Fruit fly (Drosophila melanogaster) whole organism, embryonic: Measurements from ENCODE around the gene Sf3b3.

Experiments used
- B-H2 ChIP-seq: fragments of 200-800 bp; sonication (Bioruptor generic); optimal IDR thresholded peaks from 2 replicates; lab custom pipeline; 2018; ENCODE audit warnings: missing biosample characterization, mild to moderate bottlenecking, missing genetic modification characterization
- Bgb ChIP-seq: fragments of 200-800 bp; sonication (Bioruptor generic); IDR thresholded peaks from 2 replicates; pipeline ENCODE4 v1.3.6; 2022; ENCODE audit warnings: missing biosample characterization, missing genetic modification characterization; ENCODE audit not compliant: partially characterized antibody
- CG11085 ChIP-seq: fragments of 200-800 bp; sonication (Bioruptor generic); IDR thresholded peaks from 2 replicates; pipeline ENCODE4 v1.3.6; 2022; ENCODE audit warnings: missing biosample characterization, missing genetic modification characterization
- CG12299 ChIP-seq: fragments of 200-800 bp; sonication (Bioruptor generic); optimal IDR thresholded peaks from 2 replicates; lab custom pipeline; 2018; ENCODE audit warnings: missing biosample characterization, mild to moderate bottlenecking, missing genetic modification characterization
- CG13296 ChIP-seq: fragments of 200-800 bp; sonication (Bioruptor generic); optimal IDR thresholded peaks from 3 replicates; lab custom pipeline; 2018; ENCODE audit warnings: missing biosample characterization, mild to moderate bottlenecking, missing genetic modification characterization
- CG14050 ChIP-seq: fragments of 200-800 bp; sonication (Bioruptor generic); IDR thresholded peaks from 3 replicates; pipeline ENCODE4 v1.3.6; 2022; ENCODE audit warnings: missing biosample characterization, missing genetic modification characterization
- CG14860 ChIP-seq: fragments of 200-800 bp; sonication (Bioruptor generic); IDR thresholded peaks from 3 replicates; pipeline ENCODE4 v1.3.6; 2022; ENCODE audit warnings: missing biosample characterization, missing genetic modification characterization; ENCODE audit not compliant: partially characterized antibody
- CG17328 ChIP-seq: fragments of 200-800 bp; sonication (Bioruptor generic); IDR thresholded peaks from 2 replicates; pipeline ENCODE4 v1.3.6; 2022; ENCODE audit warnings: missing biosample characterization, missing genetic modification characterization
- CG2120 ChIP-seq: fragments of 200-800 bp; sonication (Bioruptor generic); optimal IDR thresholded peaks from 3 replicates; lab custom pipeline; 2016; ENCODE audit warnings: missing biosample characterization, missing genetic modification characterization
- CG3065 ChIP-seq: fragments of 200-800 bp; sonication (Bioruptor generic); optimal IDR thresholded peaks from 2 replicates; lab custom pipeline; 2016; ENCODE audit warnings: missing biosample characterization, missing genetic modification characterization
- CG32532 ChIP-seq: fragments of 200-800 bp; sonication (Bioruptor generic); IDR thresholded peaks from 2 replicates; pipeline ENCODE4 v1.3.6; 2022; ENCODE audit warnings: missing biosample characterization, missing genetic modification characterization
- CG3407 ChIP-seq: fragments of 200-800 bp; sonication (Bioruptor generic); optimal IDR thresholded peaks from 2 replicates; lab custom pipeline; 2018; ENCODE audit warnings: missing biosample characterization, mild to moderate bottlenecking, missing genetic modification characterization
- CG43689 ChIP-seq: fragments of 200-800 bp; sonication (Bioruptor generic); IDR thresholded peaks from 2 replicates; pipeline ENCODE4 v1.3.6; 2022; ENCODE audit warnings: missing biosample characterization, missing genetic modification characterization
- CG4707 ChIP-seq: fragments of 200-800 bp; sonication (Bioruptor generic); optimal IDR thresholded peaks from 2 replicates; lab custom pipeline; 2018; ENCODE audit warnings: missing biosample characterization, mild to moderate bottlenecking, missing genetic modification characterization, moderate library complexity
- CG4820 ChIP-seq: fragments of 200-800 bp; sonication (Bioruptor generic); optimal IDR thresholded peaks from 3 replicates; lab custom pipeline; 2016; ENCODE audit warnings: missing biosample characterization, missing genetic modification characterization
- CG6654 ChIP-seq: fragments of 200-800 bp; sonication (Bioruptor generic); optimal IDR thresholded peaks from 2 replicates; lab custom pipeline; 2017; ENCODE audit warnings: missing biosample characterization, mild to moderate bottlenecking, missing genetic modification characterization
- CG7357 ChIP-seq: fragments of 200-800 bp; sonication (Bioruptor generic); IDR thresholded peaks from 3 replicates; pipeline ENCODE4 v1.3.6; 2022; ENCODE audit warnings: missing biosample characterization, missing genetic modification characterization
- CG8388 ChIP-seq: fragments of 200-800 bp; sonication (Bioruptor generic); optimal IDR thresholded peaks from 2 replicates; lab custom pipeline; 2019; ENCODE audit warnings: missing biosample characterization, mild to moderate bottlenecking, missing genetic modification characterization, moderate library complexity
- CG9215 ChIP-seq: fragments of 200-800 bp; sonication (Bioruptor generic); IDR thresholded peaks from 2 replicates; pipeline ENCODE4 v1.3.6; 2022; ENCODE audit warnings: missing biosample characterization, missing genetic modification characterization
- CG9797 ChIP-seq: fragments of 200-800 bp; sonication (Bioruptor generic); optimal IDR thresholded peaks from 3 replicates; lab custom pipeline; 2018; ENCODE audit warnings: missing biosample characterization, mild to moderate bottlenecking, missing genetic modification characterization
- HHEX ChIP-seq: fragments of 200-800 bp; sonication (Bioruptor generic); optimal IDR thresholded peaks from 3 replicates; lab custom pipeline; 2017; ENCODE audit warnings: missing biosample characterization, mild to moderate bottlenecking, missing genetic modification characterization, missing genetic modification reagents
- HLH54F ChIP-seq: fragments of 200-800 bp; sonication (Bioruptor generic); optimal IDR thresholded peaks from 3 replicates; lab custom pipeline; 2016; ENCODE audit warnings: missing biosample characterization, missing genetic modification characterization
- Hmr ChIP-seq: fragments of 200-800 bp; sonication (Bioruptor generic); optimal IDR thresholded peaks from 3 replicates; lab custom pipeline; 2017; ENCODE audit warnings: mild to moderate bottlenecking, missing biosample characterization, missing genetic modification reagents, missing genetic modification characterization
- Lpt ChIP-seq: fragments of >200 bp; optimal IDR thresholded peaks from 2 replicates; lab custom pipeline; 2018; ENCODE audit warnings: missing biosample characterization, missing genetic modification characterization
- Med ChIP-seq: fragments of 200-800 bp; sonication (Bioruptor generic); peaks from one replicate; lab custom pipeline; 2016; ENCODE audit warnings: missing biosample characterization, missing genetic modification characterization, mild to moderate bottlenecking, inconsistent platforms, moderate library complexity
- PHDP ChIP-seq: fragments of 200-800 bp; sonication (Bioruptor generic); optimal IDR thresholded peaks from 3 replicates; lab custom pipeline; 2018; ENCODE audit warnings: missing biosample characterization, mild to moderate bottlenecking, missing genetic modification characterization, moderate library complexity
- Six4 ChIP-seq: fragments of 200-800 bp; sonication (Bioruptor generic); optimal IDR thresholded peaks from 2 replicates; lab custom pipeline; 2016; ENCODE audit warnings: missing biosample characterization, missing genetic modification characterization
- Trl ChIP-seq, 3 experiments: fragments of >200 bp in 2 of 3; fragments of 200-800 bp in 1 of 3; sonication (Bioruptor generic) in 1 of 3; optimal IDR thresholded peaks; 2 replicates in 1 of 3; 3 replicates in 2 of 3; lab custom pipeline; 2016 to 2017; ENCODE audit warnings: missing biosample characterization in 1 of 3, missing genetic modification characterization in 1 of 3
- Xrp1 ChIP-seq: fragments of 200-800 bp; sonication (Bioruptor generic); IDR thresholded peaks from 2 replicates; pipeline ENCODE4 v1.3.6; 2022; ENCODE audit warnings: missing biosample characterization, missing genetic modification characterization
- YL-1 ChIP-seq: fragments of 200-800 bp; sonication (Bioruptor generic); optimal IDR thresholded peaks from 3 replicates; lab custom pipeline; 2017; ENCODE audit warnings: missing biosample characterization, mild to moderate bottlenecking, missing genetic modification characterization
- al ChIP-seq: fragments of 200-800 bp; sonication (Bioruptor generic); IDR thresholded peaks from 2 replicates; pipeline ENCODE4 v1.3.6; 2022; ENCODE audit warnings: missing biosample characterization, missing genetic modification characterization
- az2 ChIP-seq: fragments of 200-800 bp; sonication (Bioruptor generic); optimal IDR thresholded peaks from 3 replicates; lab custom pipeline; 2016; ENCODE audit warnings: missing biosample characterization, missing genetic modification characterization
- bcd ChIP-seq: fragments of 200-800 bp; sonication (Bioruptor generic); optimal IDR thresholded peaks from 2 replicates; lab custom pipeline; 2017; ENCODE audit warnings: missing biosample characterization, mild to moderate bottlenecking, missing genetic modification characterization
- corto ChIP-seq: fragments of 200-800 bp; sonication (Bioruptor generic); optimal IDR thresholded peaks from 2 replicates; lab custom pipeline; 2016; ENCODE audit warnings: missing biosample characterization, mild to moderate bottlenecking, missing genetic modification characterization, moderate library complexity
- dm ChIP-seq: fragments of 200-800 bp; sonication (Bioruptor generic); optimal IDR thresholded peaks from 3 replicates; lab custom pipeline; 2016; ENCODE audit warnings: missing biosample characterization, missing genetic modification characterization
- ems ChIP-seq: fragments of 200-800 bp; sonication (Bioruptor generic); optimal IDR thresholded peaks from 3 replicates; lab custom pipeline; 2016; ENCODE audit warnings: missing biosample characterization, missing genetic modification characterization
- esg ChIP-seq: fragments of 200-800 bp; sonication (Bioruptor generic); conservative IDR thresholded peaks from 2 replicates; pipeline ENCODE4 v1.3.6; 2022; ENCODE audit warnings: missing biosample characterization, missing genetic modification characterization
- gcm2 ChIP-seq: fragments of 200-800 bp; sonication (Bioruptor generic); optimal IDR thresholded peaks from 2 replicates; lab custom pipeline; 2016; ENCODE audit warnings: missing biosample characterization, missing genetic modification characterization
- ind ChIP-seq: fragments of 200-800 bp; sonication (Bioruptor generic); optimal IDR thresholded peaks from 3 replicates; lab custom pipeline; 2016; ENCODE audit warnings: missing biosample characterization, missing genetic modification characterization
- lilli ChIP-seq: fragments of 200-800 bp; sonication (Bioruptor generic); optimal IDR thresholded peaks from 3 replicates; lab custom pipeline; 2016; ENCODE audit warnings: missing biosample characterization, missing genetic modification characterization
- lmd ChIP-seq: fragments of 200-800 bp; sonication (Bioruptor generic); IDR thresholded peaks from 2 replicates; pipeline ENCODE4 v1.3.6; 2022; ENCODE audit warnings: missing biosample characterization, missing genetic modification characterization
- mirr ChIP-seq: fragments of 200-800 bp; sonication (Bioruptor generic); optimal IDR thresholded peaks from 3 replicates; lab custom pipeline; 2018; ENCODE audit warnings: missing biosample characterization, mild to moderate bottlenecking, missing genetic modification characterization
- nmo ChIP-seq: fragments of 200-800 bp; sonication (Bioruptor generic); optimal IDR thresholded peaks from 2 replicates; lab custom pipeline; 2018; ENCODE audit warnings: missing biosample characterization, mild to moderate bottlenecking, missing genetic modification characterization, moderate library complexity
- rib ChIP-seq: fragments of 200-800 bp; sonication (Bioruptor generic); IDR thresholded peaks from 2 replicates; pipeline ENCODE4 v1.3.6; 2022; ENCODE audit warnings: missing biosample characterization, missing genetic modification characterization
- schlank ChIP-seq: fragments of 200-800 bp; sonication (Bioruptor generic); optimal IDR thresholded peaks from 2 replicates; lab custom pipeline; 2018; ENCODE audit warnings: missing biosample characterization, mild to moderate bottlenecking, missing genetic modification characterization
- tio ChIP-seq: fragments of 200-800 bp; sonication (Bioruptor generic); optimal IDR thresholded peaks from 2 replicates; lab custom pipeline; 2017; ENCODE audit warnings: missing biosample characterization, missing genetic modification characterization, inconsistent platforms
- toy ChIP-seq: fragments of 200-800 bp; sonication (Bioruptor generic); IDR thresholded peaks from 2 replicates; pipeline ENCODE4 v1.3.6; 2022; ENCODE audit warnings: missing biosample characterization, missing genetic modification characterization
- usp ChIP-seq: fragments of >200 bp; optimal IDR thresholded peaks from 2 replicates; lab custom pipeline; 2017; ENCODE audit warnings: missing biosample characterization, missing genetic modification characterization
- zfh2 ChIP-seq: fragments of 200-800 bp; sonication (Bioruptor generic); optimal IDR thresholded peaks from 2 replicates; lab custom pipeline; 2016; ENCODE audit warnings: missing biosample characterization, missing genetic modification characterization

Sf3b3 gene

dm6 chr3L:784111-784960 is 48.8 kb downstream of the Sf3b3 start (continued):
- TF ChIP-seq tio (GFP tag; lab: Kevin White, UChicago) (peak; percentile 13), CG32532 (peak; percentile 69), PHDP (tag; lab: Kevin White, UChicago) (peak; percentile 49), CG43689 (GFP tag; lab: Robert Waterston, UW) (peak; percentile 49), CG4707 (GFP tag; lab: Kevin White, UChicago) (peak; percentile 23), lilli (peak; percentile 67), CG11085 (GFP tag; lab: Robert Waterston, UW) (peak; percentile 20; the same call in 1 of the 2 replicates), rib (GFP tag; lab: Robert Waterston, UW) (peak; percentile 14; the same call in 1 of the 2 replicates), CG14050 (GFP tag; lab: Robert Waterston, UW) (peak; percentile 49; the same call in 2 of the 3 replicates), schlank (tag; lab: Kevin White, UChicago) (peak; percentile 53), lmd (GFP tag; lab: Robert Waterston, UW) (peak; percentile 79), dm (GFP tag; lab: Kevin White, UChicago) (peak; percentile 52), CG14860 (GFP tag; lab: Robert Waterston, UW) (no peak), CG2120 (peak; percentile 79), CG3407 (peak; percentile 52), ems (GFP tag; lab: Kevin White, UChicago) (peak; percentile 4), esg (GFP tag; lab: Robert Waterston, UW) (peak; percentile 68), az2 (GFP tag; lab: Kevin White, UChicago) (peak; percentile 50), toy (GFP tag; lab: Robert Waterston, UW) (0 out of 2 replicates have a peak, but pooled peaks have one; percentile 31), CG13296 (GFP tag; lab: Kevin White, UChicago) (no peak), CG9797 (no peak), B-H2 (GFP tag; lab: Kevin White, UChicago) (no peak), Hmr (GFP tag; lab: Kevin White, UChicago) (peak; percentile 67), al (peak; percentile 60; the same call in 1 of the 2 replicates), Lpt (GFP tag; lab: Kevin White, UChicago) (no peak), HLH54F (GFP tag; lab: Kevin White, UChicago) (peak; percentile 57), CG6654 (GFP tag; lab: Kevin White, UChicago) (no peak), CG3065 (GFP tag; lab: Kevin White, UChicago) (no peak), YL-1 (GFP tag; lab: Kevin White, UChicago) (no peak), bcd (GFP tag; lab: Kevin White, UChicago) (peak; percentile 62), CG9215 (GFP tag; lab: Robert Waterston, UW) (peak; percentile 54; the same call in 1 of the 2 replicates), CG8388 (GFP tag; lab: Kevin White, UChicago) (peak; percentile 50), mirr (GFP tag; lab: Kevin White, UChicago) (peak; percentile 15), Bgb (GFP tag; lab: Robert Waterston, UW) (no peak), gcm2 (GFP tag; lab: Kevin White, UChicago) (no peak), corto (GFP tag; lab: Kevin White, UChicago) (peak; percentile 68), Xrp1 (GFP tag; lab: Robert Waterston, UW) (peak; percentile 69), nmo (GFP tag; lab: Kevin White, UChicago) (peak; percentile 51), CG7357 (GFP tag; lab: Robert Waterston, UW) (peak; percentile 61; the same call in 2 of the 3 replicates), HHEX (GFP tag; lab: Kevin White, UChicago) (peak; percentile 60), Med (GFP tag; lab: Kevin White, UChicago) (peak; percentile 92), ind (GFP tag; lab: Kevin White, UChicago) (peak; percentile 75), Six4 (GFP tag; lab: Kevin White, UChicago) (peak; percentile 28), zfh2 (GFP tag; lab: Kevin White, UChicago) (peak; percentile 71), CG4820 (GFP tag; lab: Kevin White, UChicago) (peak; percentile 55), Trl (optimal IDR thresholded peaks at IDR 0.05; lab: Kevin White, UChicago) (no peak), Trl (GFP tag; optimal IDR thresholded peaks at IDR 0.05; lab: Kevin White, UChicago) (peak; percentile 67), CG12299 (tag; lab: Kevin White, UChicago) (peak; percentile 23), usp (GFP tag; lab: Kevin White, UChicago) (no peak), CG17328 (GFP tag; lab: Robert Waterston, UW) (peak; percentile 72)
